In genomic region chr3L:15171769-15172403, dm6 we compare ENCODE assay signal across 3 fruit fly cellular contexts.
A peak's percentile ranks its signal among the peaks of the same experiment; 100 is the strongest.
TF ChIP-seq lines count a peak whose summit lies in the region.

No protein-coding gene starts in this region.

- no peak for TF ChIP-seq CTCF in whole organism, embryonic (GFP tag; optimal IDR thresholded peaks at IDR 0.05; lab: Kevin White, UChicago)

TF ChIP-seq in whole organism, embryonic, 481 proteins besides CTCF, POLR2A, EP300 and RAD21 (continues in another document):
- TF ChIP-seq HLH54F (GFP tag; optimal IDR thresholded peaks at IDR 0.05; lab: Kevin White, UChicago) (no peak), CG33213 (GFP tag; optimal IDR thresholded peaks at IDR 0.05; lab: Kevin White, UChicago) (no peak), Hmr (GFP tag; optimal IDR thresholded peaks at IDR 0.05; lab: Kevin White, UChicago) (peak; percentile 3), Nf-YB (GFP tag; optimal IDR thresholded peaks at IDR 0.05; lab: Kevin White, UChicago) (peak; percentile 90), bcd (GFP tag; optimal IDR thresholded peaks at IDR 0.05; lab: Kevin White, UChicago) (peak; percentile 4), CG1832 (GFP tag; optimal IDR thresholded peaks at IDR 0.05; lab: Kevin White, UChicago) (peak; percentile 47), CG17359 (tag; optimal IDR thresholded peaks at IDR 0.05; lab: Kevin White, UChicago) (peak; percentile 3), Spps (tag; optimal IDR thresholded peaks at IDR 0.05; lab: Kevin White, UChicago) (peak; percentile 31), CG10979 (tag; optimal IDR thresholded peaks at IDR 0.05; lab: Kevin White, UChicago) (peak; percentile 47), sens (GFP tag; lab: Kevin White, UChicago) (peak; percentile 77), Oli (tag; optimal IDR thresholded peaks at IDR 0.05; lab: Kevin White, UChicago) (peak; percentile 33), CG4820 (GFP tag; optimal IDR thresholded peaks at IDR 0.05; lab: Kevin White, UChicago) (peak; percentile 15), CG2712 (tag; optimal IDR thresholded peaks at IDR 0.05; lab: Kevin White, UChicago) (peak; percentile 31), zfh1 (GFP tag; IDR thresholded peaks at IDR 0.05; lab: Robert Waterston, UW) (no peak), vfl (GFP tag; optimal IDR thresholded peaks at IDR 0.05; lab: Kevin White, UChicago) (no peak), Antp (GFP tag; optimal IDR thresholded peaks at IDR 0.05; lab: Kevin White, UChicago) (no peak), dmrt11E (tag; optimal IDR thresholded peaks at IDR 0.05; lab: Kevin White, UChicago) (peak; percentile 29), NFAT (GFP tag; IDR thresholded peaks at IDR 0.05; lab: Robert Waterston, UW) (no peak), CG18599 (GFP tag; optimal IDR thresholded peaks at IDR 0.05; lab: Kevin White, UChicago) (peak; percentile 38), ara (GFP tag; IDR thresholded peaks at IDR 0.05; lab: Robert Waterston, UW) (no peak), CG2199 (GFP tag; IDR thresholded peaks at IDR 0.05; lab: Robert Waterston, UW) (0 out of 3 replicates have a peak, but pooled peaks have one; percentile 45), CG18764 (GFP tag; optimal IDR thresholded peaks at IDR 0.05; lab: Kevin White, UChicago) (peak; percentile 17), sug (tag; optimal IDR thresholded peaks at IDR 0.05; lab: Kevin White, UChicago) (peak; percentile 15), CrebB (tag; optimal IDR thresholded peaks at IDR 0.05; lab: Kevin White, UChicago) (no peak), CG10267 (tag; optimal IDR thresholded peaks at IDR 0.05; lab: Kevin White, UChicago) (peak; percentile 14), CG12104 (GFP tag; optimal IDR thresholded peaks at IDR 0.05; lab: Kevin White, UChicago) (peak; percentile 28), da (GFP tag; optimal IDR thresholded peaks at IDR 0.05; lab: Kevin White, UChicago) (no peak), unpg (GFP tag; optimal IDR thresholded peaks at IDR 0.05; lab: Kevin White, UChicago) (peak; percentile 21), tin (GFP tag; optimal IDR thresholded peaks at IDR 0.05; lab: Kevin White, UChicago) (peak; percentile 1), CG30403 (GFP tag; optimal IDR thresholded peaks at IDR 0.05; lab: Kevin White, UChicago) (peak; percentile 4), Ravus (GFP tag; IDR thresholded peaks at IDR 0.05; lab: Robert Waterston, UW) (no peak)

TF ChIP-seq in whole organism, prepupa, 60 proteins besides CTCF, POLR2A, EP300 and RAD21:
- peak; percentile 35 for TF ChIP-seq net (GFP tag; optimal IDR thresholded peaks at IDR 0.05; lab: Kevin White, UChicago)
- peak; percentile 39 for TF ChIP-seq CG6276 (GFP tag; optimal IDR thresholded peaks at IDR 0.05; lab: Kevin White, UChicago)
- TF ChIP-seq achi (GFP tag; optimal IDR thresholded peaks at IDR 0.05; lab: Kevin White, UChicago): peak; percentile 37
- no peak for TF ChIP-seq fkh (GFP tag; optimal IDR thresholded peaks at IDR 0.05; lab: Kevin White, UChicago)
- TF ChIP-seq CG32006 (GFP tag; optimal IDR thresholded peaks at IDR 0.05; lab: Kevin White, UChicago): peak; percentile 66
- TF ChIP-seq CG11294 (GFP tag; IDR thresholded peaks at IDR 0.05; lab: Robert Waterston, UW): no peak
- TF ChIP-seq CG8319 (GFP tag; optimal IDR thresholded peaks at IDR 0.05; lab: Kevin White, UChicago): no peak
- TF ChIP-seq Hr4 (GFP tag; optimal IDR thresholded peaks at IDR 0.05; lab: Kevin White, UChicago): peak; percentile 53
- 0 out of 3 replicates have a peak, but pooled peaks have one; percentile 17 for TF ChIP-seq CG6163 (GFP tag; IDR thresholded peaks at IDR 0.05; lab: Robert Waterston, UW)
- TF ChIP-seq Gug (GFP tag; IDR thresholded peaks at IDR 0.05; lab: Robert Waterston, UW): peak; percentile 24; the same call in 1 of the 2 replicates
- peak; percentile 34 for TF ChIP-seq CG3919 (GFP tag; optimal IDR thresholded peaks at IDR 0.05; lab: Kevin White, UChicago)
- TF ChIP-seq CG10631 (GFP tag; optimal IDR thresholded peaks at IDR 0.05; lab: Kevin White, UChicago): no peak
- TF ChIP-seq CG8119 (GFP tag; IDR thresholded peaks at IDR 0.05; lab: Robert Waterston, UW): peak; percentile 75
- peak; percentile 36 for TF ChIP-seq OdsH (GFP tag; optimal IDR thresholded peaks at IDR 0.05; lab: Kevin White, UChicago)
- TF ChIP-seq eg (GFP tag; IDR thresholded peaks at IDR 0.05; lab: Robert Waterston, UW): peak; percentile 53; the same call in 1 of the 3 replicates
- TF ChIP-seq salr (GFP tag; optimal IDR thresholded peaks at IDR 0.05; lab: Kevin White, UChicago): peak in 1 of 2 experiments; percentile 35
- peak; percentile 65 for TF ChIP-seq Eip78C (GFP tag; lab: Kevin White, UChicago)
- no peak for TF ChIP-seq CG16779 (tag; optimal IDR thresholded peaks at IDR 0.05; lab: Kevin White, UChicago)
- peak; percentile 42 for TF ChIP-seq svp (GFP tag; lab: Kevin White, UChicago)
- peak; percentile 17 for TF ChIP-seq Lpt (GFP tag; optimal IDR thresholded peaks at IDR 0.05; lab: Kevin White, UChicago)
- no peak for TF ChIP-seq CG34406 (GFP tag; optimal IDR thresholded peaks at IDR 0.05; lab: Kevin White, UChicago)
- TF ChIP-seq CG4318 (GFP tag; optimal IDR thresholded peaks at IDR 0.05; lab: Kevin White, UChicago): peak; percentile 36
- TF ChIP-seq spab (GFP tag; optimal IDR thresholded peaks at IDR 0.05; lab: Kevin White, UChicago): no peak
- peak; percentile 77 for TF ChIP-seq CG15336 (GFP tag; IDR thresholded peaks at IDR 0.05; lab: Robert Waterston, UW)

TF ChIP-seq in whole organism, pupa, 21 proteins besides CTCF, POLR2A, EP300 and RAD21:
- TF ChIP-seq gl (tag; optimal IDR thresholded peaks at IDR 0.05; lab: Kevin White, UChicago) (no peak), CG8159 (tag; optimal IDR thresholded peaks at IDR 0.05; lab: Kevin White, UChicago) (peak; percentile 38), Snoo (tag; optimal IDR thresholded peaks at IDR 0.05; lab: Kevin White, UChicago) (no peak), fd96Ca (GFP tag; IDR thresholded peaks at IDR 0.05; lab: Robert Waterston, UW) (0 out of 3 replicates have a peak, but pooled peaks have one; percentile 24), Pif1B (GFP tag; optimal IDR thresholded peaks at IDR 0.05; lab: Kevin White, UChicago) (no peak), CG8301 (tag; optimal IDR thresholded peaks at IDR 0.05; lab: Kevin White, UChicago) (peak; percentile 53), CG15710 (tag; optimal IDR thresholded peaks at IDR 0.05; lab: Kevin White, UChicago) (no peak), CG17806 (tag; optimal IDR thresholded peaks at IDR 0.05; lab: Kevin White, UChicago) (peak; percentile 2), Ets98B (GFP tag; IDR thresholded peaks at IDR 0.05; lab: Robert Waterston, UW) (no peak), CG12605 (GFP tag; IDR thresholded peaks at IDR 0.05; lab: Robert Waterston, UW) (peak; percentile 15; the same call in 1 of the 2 replicates), CG13204 (GFP tag; optimal IDR thresholded peaks at IDR 0.05; lab: Kevin White, UChicago) (no peak), EcR (GFP tag; optimal IDR thresholded peaks at IDR 0.05; lab: Kevin White, UChicago) (no peak), CG4496 (GFP tag; IDR thresholded peaks at IDR 0.05; lab: Robert Waterston, UW) (no peak), CG10348 (GFP tag; IDR thresholded peaks at IDR 0.05; lab: Robert Waterston, UW) (no peak), rn (GFP tag; IDR thresholded peaks at IDR 0.05; lab: Robert Waterston, UW) (no peak), CG14655 (GFP tag; optimal IDR thresholded peaks at IDR 0.05; lab: Kevin White, UChicago) (peak; percentile 67), D1 (tag; optimal IDR thresholded peaks at IDR 0.05; lab: Kevin White, UChicago) (no peak)

Comparison
In these comparisons a context has a peak if more than half of its experiments do, and no peak if none do; other contexts are left out.
1. Of the 7 proteins assayed by ChIP-seq in both whole organism, embryonic and whole organism, prepupa: peak only in whole organism, embryonic: Blimp-1 and Sox102F; only in whole organism, prepupa: Gug and Lpt; in both: none; in neither: 3.